Worm (Caenorhabditis elegans) whole organism, late embryonic: ENCODE measurements around the gene srg-24.

ENCODE experiments used
- elt-4 ChIP-seq: sonication (generic microtip); optimal IDR thresholded peaks from 2 replicates; lab custom pipeline; 2016; ENCODE audit warnings: missing genetic modification characterization, missing compliant biosample characterization
- ets-4 ChIP-seq: sonication (generic microtip); optimal IDR thresholded peaks from 2 replicates; lab custom pipeline; 2016; ENCODE audit warnings: missing genetic modification characterization, missing compliant biosample characterization
- gmeb-2 ChIP-seq: sonication (generic microtip); optimal IDR thresholded peaks from 2 replicates; lab custom pipeline; 2016; ENCODE audit warnings: missing genetic modification characterization, inconsistent platforms, missing compliant biosample characterization
- pha-4 ChIP-seq: fragments of 150-350 bp; optimal IDR thresholded peaks from 2 replicates; lab custom pipeline; 2018; ENCODE audit warnings: missing biosample characterization, missing genetic modification reagents, missing genetic modification characterization
- tbx-2 ChIP-seq: sonication (generic microtip); optimal IDR thresholded peaks from 2 replicates; lab custom pipeline; 2016; ENCODE audit warnings: missing genetic modification characterization, missing compliant biosample characterization

DNA sequence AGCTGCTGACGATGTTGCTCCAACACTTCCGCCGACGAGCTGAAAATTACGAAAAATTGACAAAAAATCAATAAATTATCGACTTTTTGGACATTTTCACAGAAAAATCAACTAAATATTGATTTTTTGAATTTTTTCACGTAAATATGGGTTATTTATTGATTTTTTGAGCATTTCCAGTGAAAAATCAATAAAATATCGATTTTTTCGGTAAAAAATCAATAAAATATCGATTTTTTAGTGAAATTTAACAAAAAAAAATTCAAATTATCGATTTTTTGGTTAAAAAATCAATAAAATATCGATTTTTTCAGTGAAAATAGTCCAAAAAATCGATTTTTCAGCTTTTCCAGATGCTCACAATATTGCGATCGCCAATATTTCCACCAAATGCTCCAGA lies 30.3 kb downstream of the srg-24 start:
- TF ChIP-seq gmeb-2 (no peak), ets-4 (tag; lab: Kevin White, UChicago) (no peak), elt-4 (no peak), pha-4 (tag; lab: Kevin White, UChicago) (no peak), tbx-2 (tag; lab: Kevin White, UChicago) (no peak)
